Worm (Caenorhabditis elegans): Measurements from ENCODE around the gene T10C6.15.

DNA sequence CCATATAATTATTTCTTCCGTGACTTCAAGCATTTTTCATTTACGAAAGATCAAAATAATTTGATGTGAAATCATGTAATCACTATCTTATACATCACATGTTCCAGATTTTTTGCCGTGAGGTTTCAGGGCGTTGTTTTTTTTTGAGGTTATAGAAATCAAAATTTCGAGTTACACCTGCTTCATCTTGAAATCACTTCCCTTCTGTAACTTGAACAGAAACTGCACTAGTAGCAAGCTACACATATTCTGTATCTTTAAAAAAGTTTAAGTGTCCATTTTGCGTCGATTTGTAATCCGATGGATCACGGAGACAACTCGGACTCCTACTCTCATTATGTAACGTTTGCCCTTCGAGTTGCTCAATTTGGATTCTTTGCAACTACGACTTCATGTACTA is 44.9 kb upstream of the T10C6.15 start, which contains the start of gene F22B8.3:
- no peak for TF ChIP-seq aly-2 (tag; optimal IDR thresholded peaks at IDR 0.05)
- no peak for TF ChIP-seq nhr-11 (tag; optimal IDR thresholded peaks at IDR 0.05)
- TF ChIP-seq nhr-77 (tag; optimal IDR thresholded peaks at IDR 0.05): no peak
- TF ChIP-seq zag-1 (tag; optimal IDR thresholded peaks at IDR 0.05): no peak
- no peak for TF ChIP-seq ama-1 (optimal IDR thresholded peaks at IDR 0.05)
- TF ChIP-seq ceh-16 (tag; optimal IDR thresholded peaks at IDR 0.05): no peak
- TF ChIP-seq fos-1 (tag; optimal IDR thresholded peaks at IDR 0.05): no peak
- TF ChIP-seq skn-1 (tag; optimal IDR thresholded peaks at IDR 0.05): no peak
- TF ChIP-seq ztf-11 (tag; optimal IDR thresholded peaks at IDR 0.05): no peak

Data from whole organism, L2 larva.